Fruit fly (Drosophila melanogaster): ENCODE measurements around the gene Or7a.

Or7a gene

dm6 chrX:8125224-8125649 is 40.3 kb downstream of the Or7a start:
- TF ChIP-seq CTCF (optimal IDR thresholded peaks at IDR 0.05): no peak
- TF ChIP-seq CG8478 (optimal IDR thresholded peaks at IDR 0.05): no peak

dm6 chrX:8122834-8123233 is 42.7 kb downstream of the Or7a start:
- no peak for TF ChIP-seq CG8478 (optimal IDR thresholded peaks at IDR 0.05)
- TF ChIP-seq CTCF (optimal IDR thresholded peaks at IDR 0.05): no peak

dm6 chrX:8120939-8121338 is 44.6 kb downstream of the Or7a start, which contains the start of gene CG2260:
CG2260 (minus strand) TSS chrX:8121147.
- TF ChIP-seq CTCF (optimal IDR thresholded peaks at IDR 0.05) (no peak), CG8478 (optimal IDR thresholded peaks at IDR 0.05) (no peak)

- TF ChIP-seq CTCF (optimal IDR thresholded peaks at IDR 0.05) (no peak), CG8478 (optimal IDR thresholded peaks at IDR 0.05) (no peak)
Measured at dm6 chrX:8116813-8117212, 48.7 kb downstream of the Or7a start, which contains the start of gene CG1575. CG1575 (plus strand) TSS chrX:8117012.

dm6 chrX:8115717-8116311 is 49.7 kb downstream of the Or7a start, which contains the start of gene Gclc:
Gclc (minus strand) TSS chrX:8116147.
- TF ChIP-seq CG8478 (optimal IDR thresholded peaks at IDR 0.05) (no peak), CTCF (optimal IDR thresholded peaks at IDR 0.05) (no peak)

- TF ChIP-seq CG8478 (optimal IDR thresholded peaks at IDR 0.05) (no peak), CTCF (optimal IDR thresholded peaks at IDR 0.05) (no peak)
Measured at dm6 chrX:8115343-8115676, 50.2 kb downstream of the Or7a start.

dm6 chrX:8114476-8115342 is 50.8 kb downstream of the Or7a start:
- TF ChIP-seq CG8478 (optimal IDR thresholded peaks at IDR 0.05) (no peak), CTCF (optimal IDR thresholded peaks at IDR 0.05) (no peak)
